Worm (Caenorhabditis elegans): ENCODE data around the gene T02G5.14.

The T02G5.14 gene

DNA sequence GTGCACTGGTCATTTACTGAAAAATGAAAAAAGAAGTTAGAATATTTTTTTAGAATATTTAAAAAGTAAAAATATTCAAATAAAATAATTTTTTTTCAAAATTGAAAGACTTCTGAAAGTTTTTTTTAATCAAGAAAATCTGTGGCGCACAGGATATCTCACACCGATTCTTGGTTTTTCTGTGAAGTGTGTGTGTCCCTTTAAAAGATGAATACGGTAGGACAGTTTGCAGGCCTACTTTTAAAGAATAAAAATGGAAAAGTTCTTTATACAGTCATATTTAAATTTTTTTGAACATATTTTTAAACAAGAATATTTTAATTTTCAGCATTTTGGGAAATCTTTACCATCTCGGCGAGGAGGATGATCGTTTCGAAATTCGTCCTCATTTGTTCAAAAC is 14.5 kb downstream of the T02G5.14 start, which contains the start of gene mct-5:
TSS of gene mct-5 (minus strand) at position 16 of the 400 bp plus-strand sequence.
- TF ChIP-seq egl-27 (tag; optimal IDR thresholded peaks at IDR 0.05) (no peak), F10B5.3 (tag; optimal IDR thresholded peaks at IDR 0.05) (no peak), nhr-41 (GFP tag; IDR thresholded peaks at IDR 0.05) (no peak), zfp-2 (tag; optimal IDR thresholded peaks at IDR 0.05) (no peak), nhr-76 (tag; optimal IDR thresholded peaks at IDR 0.05) (no peak), zag-1 (tag; optimal IDR thresholded peaks at IDR 0.05) (no peak), dpl-1 (GFP tag; optimal IDR thresholded peaks at IDR 0.05) (no peak), attf-4 (tag; optimal IDR thresholded peaks at IDR 0.05) (no peak), arid-1 (GFP tag; conservative IDR thresholded peaks at IDR 0.05) (no peak), Y5F2A.4 (GFP tag; optimal IDR thresholded peaks at IDR 0.05) (no peak), ceh-32 (tag; optimal IDR thresholded peaks at IDR 0.05; ENCODE audit: poor library complexity) (no peak), lin-38 (GFP tag; IDR thresholded peaks at IDR 0.05) (no peak), D1046.2 (GFP tag; IDR thresholded peaks at IDR 0.05) (no peak), ceh-44 (GFP tag; IDR thresholded peaks at IDR 0.05) (no peak), madf-5 (GFP tag; IDR thresholded peaks at IDR 0.05) (no peak), tag-97 (GFP tag; IDR thresholded peaks at IDR 0.05) (no peak)

ce11 chrII:7099231-7099630 is 15.1 kb downstream of the T02G5.14 start:
- TF ChIP-seq lir-3 (tag; optimal IDR thresholded peaks at IDR 0.05) = no peak
- peak; percentile 38 for TF ChIP-seq T20F7.1 (GFP tag; optimal IDR thresholded peaks at IDR 0.05)
- peak in 1 of 2 experiments; percentile 96 for TF ChIP-seq unc-62 (GFP tag; optimal IDR thresholded peaks at IDR 0.05 in 1 of 2)
- TF ChIP-seq unc-62 (tag; optimal IDR thresholded peaks at IDR 0.05) = no peak
- peak; percentile 63 for TF ChIP-seq ama-1 (optimal IDR thresholded peaks at IDR 0.05)
- TF ChIP-seq madf-5 (GFP tag; IDR thresholded peaks at IDR 0.05) = 0 out of 4 replicates have a peak, but pooled peaks of 1 of the 2 experiments have one; percentile 3
- TF ChIP-seq hif-1 (tag; optimal IDR thresholded peaks at IDR 0.05) = peak in 1 of 2 experiments; percentile 31
- peak in 1 of 2 experiments; percentile 10 for TF ChIP-seq lsy-2 (tag; optimal IDR thresholded peaks at IDR 0.05)
- no peak for TF ChIP-seq dmd-6 (GFP tag; IDR thresholded peaks at IDR 0.05)
- TF ChIP-seq lin-15B (tag; optimal IDR thresholded peaks at IDR 0.05) = no peak
- TF ChIP-seq D1046.2 (GFP tag; IDR thresholded peaks at IDR 0.05) = no peak
- TF ChIP-seq zfp-3 (GFP tag; conservative IDR thresholded peaks at IDR 0.05) = peak; percentile 74; the same call in 1 of the 2 replicates
- TF ChIP-seq mdt-29 (GFP tag; IDR thresholded peaks at IDR 0.05) = no peak

DNA sequence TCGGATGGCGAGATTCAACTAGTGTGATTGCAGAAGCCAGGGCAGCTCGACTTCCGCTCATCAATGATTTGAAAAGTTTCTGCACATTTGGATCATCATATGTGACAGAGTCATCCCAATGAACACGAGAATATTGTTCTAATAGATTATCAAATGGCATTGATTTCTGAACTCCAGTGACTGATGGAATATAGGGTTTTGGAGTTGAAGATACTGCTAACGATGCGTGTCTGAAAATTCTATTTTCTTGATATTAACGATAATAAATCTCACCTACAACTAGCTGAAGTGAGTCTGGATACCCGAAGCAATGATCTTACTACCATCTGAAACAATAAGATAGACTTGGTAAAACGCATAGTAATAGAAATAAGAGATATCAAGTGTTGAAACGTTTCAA is 16.7 kb downstream of the T02G5.14 start, which contains the start of gene mmaa-1:
TSS of gene mmaa-1 (minus strand) at position 328 of the 400 bp plus-strand sequence.
- TF ChIP-seq zip-2 (tag; optimal IDR thresholded peaks at IDR 0.05) (no peak), lin-38 (GFP tag; IDR thresholded peaks at IDR 0.05) (peak; percentile 42), saeg-2 (GFP tag; IDR thresholded peaks at IDR 0.05) (0 out of 2 replicates have a peak, but pooled peaks have one; percentile 66), vab-7 (GFP tag; IDR thresholded peaks at IDR 0.05) (no peak), dve-1 (tag; optimal IDR thresholded peaks at IDR 0.05; ENCODE audit: insufficient read depth) (no peak), mxl-3 (GFP tag; optimal IDR thresholded peaks at IDR 0.05) (no peak), daf-12 (tag; optimal IDR thresholded peaks at IDR 0.05) (no peak), nhr-102 (tag; optimal IDR thresholded peaks at IDR 0.05) (no peak), ZK337.2 (GFP tag; IDR thresholded peaks at IDR 0.05) (no peak), zfp-3 (GFP tag; conservative IDR thresholded peaks at IDR 0.05) (peak; percentile 85; the same call in 1 of the 2 replicates), D1046.2 (GFP tag; IDR thresholded peaks at IDR 0.05) (no peak), mep-1 (tag; optimal IDR thresholded peaks at IDR 0.05) (no peak), dmd-6 (GFP tag; IDR thresholded peaks at IDR 0.05) (peak; percentile 44), hif-1 (tag; optimal IDR thresholded peaks at IDR 0.05) (peak in 1 of 2 experiments; percentile 1), ama-1 (optimal IDR thresholded peaks at IDR 0.05) (peak; percentile 70), daf-16 (GFP tag; optimal IDR thresholded peaks at IDR 0.05) (no peak), daf-16 (tag; optimal IDR thresholded peaks at IDR 0.05) (no peak), T20F7.1 (GFP tag; optimal IDR thresholded peaks at IDR 0.05) (peak; percentile 59), hlh-30 (tag; optimal IDR thresholded peaks at IDR 0.05; ENCODE audit: insufficient read depth) (no peak), madf-5 (GFP tag; IDR thresholded peaks at IDR 0.05) (0 out of 4 replicates have a peak, but pooled peaks of 1 of the 2 experiments have one; percentile 13), sdz-12 (GFP tag; optimal IDR thresholded peaks at IDR 0.05) (no peak), T26A8.4 (GFP tag; IDR thresholded peaks at IDR 0.05) (peak; percentile 54; the same call in 1 of the 2 replicates), madf-9 (GFP tag; conservative IDR thresholded peaks at IDR 0.05) (no peak), mxl-2 (GFP tag; conservative IDR thresholded peaks at IDR 0.05) (no peak), R02D3.7 (tag; optimal IDR thresholded peaks at IDR 0.05) (no peak), fkh-10 (GFP tag; optimal IDR thresholded peaks at IDR 0.05) (no peak), nhr-6 (tag; optimal IDR thresholded peaks at IDR 0.05) (no peak), arid-1 (GFP tag; conservative IDR thresholded peaks at IDR 0.05) (no peak), ceh-82 (tag; optimal IDR thresholded peaks at IDR 0.05) (no peak), aha-1 (tag) (no peak)
